Worm (Caenorhabditis elegans): Measurements from ENCODE around the gene R11G1.2.

Gene R11G1.2

ce11 chrX:3673584-3674108, 23.2 kb downstream of the R11G1.2 start, which contains the start of gene ceh-63:
TSS of gene ceh-63 (minus strand) at chrX:3674058.
- TF ChIP-seq ztf-6 (GFP tag; IDR thresholded peaks at IDR 0.05) (no peak), F33H1.4 (GFP tag; IDR thresholded peaks at IDR 0.05) (no peak), nhr-80 (tag; optimal IDR thresholded peaks at IDR 0.05) (no peak), K12H6.12 (tag; optimal IDR thresholded peaks at IDR 0.05) (no peak), attf-5 (GFP tag; optimal IDR thresholded peaks at IDR 0.05) (no peak), sea-2 (GFP tag; IDR thresholded peaks at IDR 0.05) (no peak), F10E7.11 (tag; optimal IDR thresholded peaks at IDR 0.05) (no peak), ZK185.1 (tag; optimal IDR thresholded peaks at IDR 0.05; ENCODE audit: poor library complexity, severe bottlenecking) (no peak), dpl-1 (GFP tag; optimal IDR thresholded peaks at IDR 0.05) (no peak), unc-62 (GFP tag; optimal IDR thresholded peaks at IDR 0.05) (no peak), efl-1 (GFP tag; optimal IDR thresholded peaks at IDR 0.05) (no peak), nhr-179 (tag; optimal IDR thresholded peaks at IDR 0.05) (no peak), ztf-28 (GFP tag; IDR thresholded peaks at IDR 0.05) (no peak), cebp-2 (GFP tag; IDR thresholded peaks at IDR 0.05) (no peak), B0019.2 (GFP tag; conservative IDR thresholded peaks at IDR 0.05) (no peak)

ce11 chrX:3678507-3679175, 28.2 kb downstream of the R11G1.2 start, which contains the start of gene tag-52:
TSS of gene tag-52 (minus strand) at chrX:3678557.
- TF ChIP-seq zfh-2 (GFP tag; conservative IDR thresholded peaks at IDR 0.05), result peak; percentile 66
- no peak for TF ChIP-seq ztf-28 (GFP tag; IDR thresholded peaks at IDR 0.05)
- TF ChIP-seq cebp-2 (GFP tag; IDR thresholded peaks at IDR 0.05), result no peak
- no peak for TF ChIP-seq attf-5 (GFP tag; optimal IDR thresholded peaks at IDR 0.05)
- TF ChIP-seq mcd-1 (GFP tag; IDR thresholded peaks at IDR 0.05), result peak; percentile 72
- no peak for TF ChIP-seq hsf-1 (GFP tag; IDR thresholded peaks at IDR 0.05)
- no peak for TF ChIP-seq tbp1 (GFP tag; optimal IDR thresholded peaks at IDR 0.05)
- no peak for TF ChIP-seq lin-26 (GFP tag; IDR thresholded peaks at IDR 0.05)
- no peak for TF ChIP-seq cebp-1 (GFP tag; IDR thresholded peaks at IDR 0.05)
- no peak for TF ChIP-seq cebp-1 (tag; optimal IDR thresholded peaks at IDR 0.05)
- no peak for TF ChIP-seq F33H1.4 (GFP tag; IDR thresholded peaks at IDR 0.05)
- TF ChIP-seq efl-1 (GFP tag; optimal IDR thresholded peaks at IDR 0.05), result peak; percentile 20
- TF ChIP-seq rpc-1 (optimal IDR thresholded peaks at IDR 0.05), result no peak
- TF ChIP-seq rpc-1 (tag; optimal IDR thresholded peaks at IDR 0.05), result no peak
- no peak for TF ChIP-seq ceh-100 (GFP tag; IDR thresholded peaks at IDR 0.05)
- TF ChIP-seq ztf-3 (GFP tag; optimal IDR thresholded peaks at IDR 0.05), result no peak
- TF ChIP-seq egl-18 (GFP tag; IDR thresholded peaks at IDR 0.05), result no peak
- TF ChIP-seq ztf-18 (tag; optimal IDR thresholded peaks at IDR 0.05), result no peak
- TF ChIP-seq zim-3 (tag; optimal IDR thresholded peaks at IDR 0.05), result no peak
- TF ChIP-seq him-1 (tag; optimal IDR thresholded peaks at IDR 0.05), result no peak
- TF ChIP-seq ceh-27 (GFP tag; optimal IDR thresholded peaks at IDR 0.05), result peak; percentile 68
- no peak for TF ChIP-seq hlh-12 (tag; optimal IDR thresholded peaks at IDR 0.05)
- peak; percentile 24 for TF ChIP-seq lin-54 (GFP tag; optimal IDR thresholded peaks at IDR 0.05)
- TF ChIP-seq athp-1 (tag; optimal IDR thresholded peaks at IDR 0.05), result no peak
- no peak for TF ChIP-seq F22D6.2 (tag; optimal IDR thresholded peaks at IDR 0.05)
- no peak for TF ChIP-seq nfya-1 (tag; optimal IDR thresholded peaks at IDR 0.05; ENCODE audit: borderline replicate concordance, insufficient read depth)
- TF ChIP-seq snpc-1.3 (tag; optimal IDR thresholded peaks at IDR 0.05; ENCODE audit: insufficient read depth), result no peak
- no peak for TF ChIP-seq Y95B8A.8 (GFP tag; IDR thresholded peaks at IDR 0.05)
- no peak for TF ChIP-seq tbx-9 (tag; optimal IDR thresholded peaks at IDR 0.05; ENCODE audit: borderline replicate concordance)
- TF ChIP-seq chd-7 (tag; optimal IDR thresholded peaks at IDR 0.05), result peak; percentile 58
- no peak for TF ChIP-seq snpc-1.1 (tag; optimal IDR thresholded peaks at IDR 0.05; ENCODE audit: insufficient read depth)
- no peak for TF ChIP-seq Y53F4B.3 (GFP tag; IDR thresholded peaks at IDR 0.05)
- TF ChIP-seq hmg-1.2 (GFP tag; IDR thresholded peaks at IDR 0.05), result no peak
- TF ChIP-seq ama-1 (optimal IDR thresholded peaks at IDR 0.05), result no peak
- no peak for TF ChIP-seq ama-1 (GFP tag; optimal IDR thresholded peaks at IDR 0.05)
- no peak for TF ChIP-seq lsy-27 (tag; optimal IDR thresholded peaks at IDR 0.05; ENCODE audit: borderline replicate concordance, insufficient read depth)
- TF ChIP-seq atf-7 (tag; optimal IDR thresholded peaks at IDR 0.05), result peak; percentile 8

All from whole organism, young adult.